Fruit fly (Drosophila melanogaster) S2 (cell line): ENCODE measurements around the gene Larp7.

ENCODE experiments used
- CG8478 ChIP-seq: fragments of >200 bp; optimal IDR thresholded peaks from 2 replicates; lab custom pipeline; 2018
- CTCF ChIP-seq, 2 experiments: fragments of >200 bp; optimal IDR thresholded peaks; 2 replicates each; lab custom pipeline; 2018

Gene Larp7

DNA sequence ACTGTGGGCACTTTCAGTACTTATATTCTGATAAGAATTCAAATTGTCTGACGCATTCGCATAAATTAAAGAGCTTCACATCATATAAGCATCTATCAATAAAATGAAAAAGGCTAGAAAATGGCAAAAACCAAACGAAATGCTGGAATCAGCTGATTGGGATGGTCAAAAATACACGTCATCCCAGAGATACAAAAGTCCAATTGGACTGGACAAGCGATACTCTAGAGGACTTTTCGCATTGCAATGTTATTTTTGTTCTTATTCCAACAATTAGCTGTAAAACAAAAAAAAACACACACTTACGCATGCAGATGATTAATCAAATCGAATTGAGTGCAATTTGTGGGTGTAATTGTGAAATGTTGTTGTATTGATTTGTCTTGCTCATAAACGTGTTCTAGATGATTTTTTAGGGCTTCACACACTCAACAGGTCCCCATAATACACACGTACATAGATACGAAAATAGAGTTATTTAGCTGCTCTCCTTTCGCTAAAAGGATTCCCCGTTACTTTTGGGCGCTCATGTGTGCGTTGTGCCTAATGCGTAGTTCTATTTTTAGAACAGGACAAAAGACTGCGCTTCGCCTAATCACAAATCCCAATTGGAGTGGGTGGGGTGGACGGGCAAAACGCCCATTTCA, 38.5 kb downstream of the Larp7 start:
- TF ChIP-seq CG8478 (lab: Kevin White, UChicago): no peak
- no peak for TF ChIP-seq CTCF (optimal IDR thresholded peaks at IDR 0.05; lab: Kevin White, UChicago)

DNA sequence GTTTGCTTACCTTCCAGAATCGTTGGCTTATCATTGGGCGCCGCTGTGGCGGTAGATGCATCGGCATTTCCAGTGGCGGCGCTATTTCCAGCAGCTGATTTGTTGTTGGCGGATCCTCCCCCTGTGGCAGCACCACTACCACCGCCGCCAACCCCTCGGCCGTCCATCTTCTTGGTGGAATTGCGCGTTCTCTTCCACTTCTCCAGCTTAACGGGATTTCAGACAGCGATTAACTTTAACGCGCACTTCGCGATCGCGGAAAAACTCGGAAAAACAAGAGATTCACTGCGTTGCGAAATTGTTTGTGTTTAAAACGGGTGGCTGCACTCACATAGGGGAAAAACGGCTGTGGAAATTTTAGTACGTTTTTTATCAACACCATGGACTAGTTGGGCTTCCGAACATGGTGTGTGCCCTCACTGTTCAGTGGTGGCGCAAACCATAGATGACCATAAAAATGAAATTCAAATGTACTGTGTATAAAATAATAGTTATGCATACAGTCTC, 39.2 kb downstream of the Larp7 start, which contains the start of gene c11.1:
Gene c11.1 (minus strand): TSS at position 335 of the 507 bp plus-strand sequence.
- no peak for TF ChIP-seq CG8478 (lab: Kevin White, UChicago)
- TF ChIP-seq CTCF (optimal IDR thresholded peaks at IDR 0.05; lab: Kevin White, UChicago): peak; percentile 58 to 69

DNA sequence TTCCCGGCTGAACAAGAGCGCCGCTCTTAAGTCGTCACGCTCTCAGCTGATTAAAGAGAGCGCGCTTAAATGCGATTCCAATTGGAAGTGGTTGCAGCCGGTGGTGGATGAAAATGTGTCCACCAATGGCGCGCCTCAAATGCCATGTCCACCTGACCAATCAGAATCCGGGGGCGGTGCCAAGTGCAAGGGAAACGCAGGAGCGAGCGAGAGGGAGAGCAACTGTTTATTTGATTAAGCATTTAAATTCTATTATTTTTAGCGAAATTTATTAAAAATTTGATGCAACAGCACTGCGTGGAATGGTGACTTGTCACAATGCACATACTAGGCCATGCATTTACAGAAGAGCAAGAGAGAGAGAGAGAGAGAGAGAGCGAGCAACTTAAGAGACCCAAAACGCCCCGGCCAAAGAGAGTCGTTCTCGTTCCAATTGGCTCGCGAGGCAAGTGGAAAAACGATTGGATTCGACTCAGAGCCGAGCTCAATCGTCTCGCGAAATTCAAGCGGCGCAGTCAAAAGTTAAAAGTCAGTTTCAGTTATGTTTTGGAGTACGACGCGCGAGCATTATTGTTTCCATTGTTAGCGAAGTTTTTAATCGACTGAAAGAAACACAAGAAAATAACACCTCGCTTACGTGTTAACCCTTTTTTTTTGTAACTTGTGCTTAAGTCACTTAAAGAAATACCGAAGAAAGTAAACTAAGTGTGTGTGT, 40.6 kb downstream of the Larp7 start, which contains the start of gene lz:
Gene lz (plus strand): TSS at position 626 of the 715 bp plus-strand sequence.
- TF ChIP-seq CTCF (optimal IDR thresholded peaks at IDR 0.05; lab: Kevin White, UChicago): no peak
- TF ChIP-seq CG8478 (lab: Kevin White, UChicago): no peak

DNA sequence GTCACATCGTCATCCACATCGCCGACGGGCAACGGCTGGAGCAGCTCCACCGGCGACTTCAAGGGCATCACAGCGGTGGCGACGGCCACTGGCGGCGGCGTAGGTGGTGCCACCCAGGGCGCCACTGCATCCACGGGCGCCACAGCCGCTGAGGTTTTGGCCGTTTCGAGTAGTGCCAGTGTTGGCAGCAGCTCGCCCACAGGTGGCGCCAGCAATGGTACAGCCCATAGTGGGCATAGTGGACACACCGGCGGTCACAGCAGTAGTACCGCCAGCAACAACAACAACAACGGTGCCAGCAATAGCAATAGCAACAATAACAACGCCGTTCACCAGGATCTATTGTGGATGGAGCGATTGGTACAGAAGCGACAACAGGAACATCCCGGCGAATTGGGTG, 42.8 kb downstream of the Larp7 start:
- TF ChIP-seq CG8478 (lab: Kevin White, UChicago) (no peak), CTCF (optimal IDR thresholded peaks at IDR 0.05; lab: Kevin White, UChicago) (peak; percentile 78 to 85)

DNA sequence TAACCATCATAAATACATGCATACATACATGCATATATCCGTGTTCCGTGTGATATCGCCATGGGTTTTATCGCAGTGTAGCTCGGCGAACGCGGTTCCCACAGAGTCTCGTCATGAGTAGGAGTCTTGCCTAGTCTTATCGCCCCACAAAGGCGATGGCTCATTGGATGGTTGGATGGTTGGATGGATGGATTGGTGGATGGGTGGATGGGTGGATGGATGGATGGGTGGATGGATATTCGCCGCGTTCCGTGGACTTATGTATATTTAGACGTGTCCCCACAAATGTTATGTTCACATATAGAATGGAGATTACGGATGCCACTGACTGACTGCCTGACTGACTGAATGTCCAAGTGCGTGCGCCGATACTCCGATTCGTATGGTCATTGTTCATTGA, 47.7 kb downstream of the Larp7 start:
- no peak for TF ChIP-seq CG8478 (lab: Kevin White, UChicago)
- no peak for TF ChIP-seq CTCF (optimal IDR thresholded peaks at IDR 0.05; lab: Kevin White, UChicago)

DNA sequence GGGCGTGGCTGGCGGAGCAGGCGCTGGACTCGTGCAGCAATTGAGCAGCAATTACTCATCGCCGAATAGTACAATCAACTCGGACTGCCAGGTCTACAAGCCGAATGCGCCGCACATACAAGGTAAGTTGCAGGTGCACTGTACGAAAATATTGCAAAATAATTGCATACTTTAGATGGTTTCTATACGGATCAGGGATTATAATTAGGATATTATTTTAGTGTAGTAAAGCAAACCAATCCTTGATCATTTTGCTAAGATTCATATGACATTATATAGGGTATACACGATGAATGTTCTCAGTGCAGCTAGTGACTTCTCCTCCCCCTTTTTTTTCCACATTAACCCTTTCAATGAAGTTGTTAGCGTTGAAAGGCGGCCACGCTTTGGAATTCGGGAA, 51.9 kb downstream of the Larp7 start:
- TF ChIP-seq CTCF (optimal IDR thresholded peaks at IDR 0.05; lab: Kevin White, UChicago): no peak
- TF ChIP-seq CG8478 (lab: Kevin White, UChicago): no peak
